Worm (Caenorhabditis elegans) whole organism, mixed stage, embryonic: Measurements from ENCODE around the gene lin-31.

Experiments used
- M03D4.4 ChIP-seq: sonication (generic microtip); optimal IDR thresholded peaks from 2 replicates; lab custom pipeline; 2017; ENCODE audit warnings: mild to moderate bottlenecking, missing genetic modification characterization, missing compliant biosample characterization
- blmp-1 ChIP-seq: fragments of 150-350 bp; optimal IDR thresholded peaks from 2 replicates; lab custom pipeline; 2014; ENCODE audit warnings: missing biosample characterization, missing genetic modification characterization
- ceh-39 ChIP-seq: fragments of 150-350 bp; optimal IDR thresholded peaks from 2 replicates; lab custom pipeline; 2014; ENCODE audit warnings: missing biosample characterization, missing genetic modification characterization
- ceh-43 ChIP-seq: fragments of 200-800 bp; sonication (Bioruptor generic); optimal IDR thresholded peaks from 2 replicates; lab custom pipeline; 2018; ENCODE audit warnings: mild to moderate bottlenecking, missing genetic modification characterization, moderate library complexity, missing compliant biosample characterization
- ces-1 ChIP-seq: fragments of 150-350 bp; optimal IDR thresholded peaks from 2 replicates; lab custom pipeline; 2014; ENCODE audit warnings: missing biosample characterization, missing genetic modification reagents, missing genetic modification characterization
- cnd-1 ChIP-seq: fragments of 200-800 bp; sonication (Bioruptor generic); optimal IDR thresholded peaks from 2 replicates; lab custom pipeline; 2018; ENCODE audit warnings: mild to moderate bottlenecking, missing genetic modification characterization, missing compliant biosample characterization
- elt-1 ChIP-seq: sonication (generic microtip); optimal IDR thresholded peaks from 2 replicates; lab custom pipeline; 2017; ENCODE audit warnings: missing genetic modification characterization, mild to moderate bottlenecking, missing compliant biosample characterization, antibody characterized with exemption, moderate library complexity, borderline replicate concordance; ENCODE audit not compliant: insufficient read depth
- elt-3 ChIP-seq: fragments of 150-350 bp; optimal IDR thresholded peaks from 2 replicates; lab custom pipeline; 2014; ENCODE audit warnings: missing biosample characterization, missing genetic modification characterization
- flh-1 ChIP-seq: fragments of 200-800 bp; sonication (Bioruptor generic); optimal IDR thresholded peaks from 2 replicates; lab custom pipeline; 2018; ENCODE audit warnings: mild to moderate bottlenecking, missing genetic modification characterization, moderate library complexity, missing compliant biosample characterization
- ham-2 ChIP-seq: fragments of 200-800 bp; sonication (Bioruptor generic); optimal IDR thresholded peaks from 2 replicates; lab custom pipeline; 2018; ENCODE audit warnings: mild to moderate bottlenecking, missing genetic modification characterization, missing compliant biosample characterization
- hlh-1 ChIP-seq: fragments of 150-350 bp; optimal IDR thresholded peaks from 2 replicates; lab custom pipeline; 2014; ENCODE audit warnings: missing biosample characterization, missing genetic modification reagents, missing genetic modification characterization
- lin-13 ChIP-seq: fragments of 150-350 bp; optimal IDR thresholded peaks from 2 replicates; lab custom pipeline; 2014; ENCODE audit warnings: missing biosample characterization, missing genetic modification characterization
- lin-32 ChIP-seq: fragments of 200-800 bp; sonication (Bioruptor generic); optimal IDR thresholded peaks from 2 replicates; lab custom pipeline; 2018; ENCODE audit warnings: mild to moderate bottlenecking, missing genetic modification characterization, missing compliant biosample characterization
- lsy-2 ChIP-seq: fragments of 150-350 bp; optimal IDR thresholded peaks from 2 replicates; lab custom pipeline; 2014; ENCODE audit warnings: missing biosample characterization, missing genetic modification characterization
- mab-5 ChIP-seq: fragments of 150-350 bp; optimal IDR thresholded peaks from 2 replicates; lab custom pipeline; 2014; ENCODE audit warnings: missing biosample characterization, missing genetic modification characterization
- mep-1 ChIP-seq: fragments of 150-350 bp; optimal IDR thresholded peaks from 2 replicates; lab custom pipeline; 2017; ENCODE audit warnings: missing biosample characterization, missing genetic modification reagents, missing genetic modification characterization, inconsistent platforms
- mls-2 ChIP-seq: sonication (generic microtip); optimal IDR thresholded peaks from 2 replicates; lab custom pipeline; 2016; ENCODE audit warnings: mild to moderate bottlenecking, missing genetic modification characterization, moderate library complexity, missing compliant biosample characterization
- nhr-2 ChIP-seq: fragments of 150-350 bp; optimal IDR thresholded peaks from 2 replicates; lab custom pipeline; 2014; ENCODE audit warnings: missing biosample characterization, missing genetic modification characterization
- nhr-237 ChIP-seq: fragments of 150-350 bp; optimal IDR thresholded peaks from 2 replicates; lab custom pipeline; 2014; ENCODE audit warnings: missing biosample characterization, missing genetic modification characterization
- pha-4 ChIP-seq: fragments of 150-350 bp; optimal IDR thresholded peaks from 2 replicates; lab custom pipeline; 2018; ENCODE audit warnings: missing biosample characterization, missing genetic modification reagents, missing genetic modification characterization
- snpc-4 ChIP-seq: fragments of 150-350 bp; optimal IDR thresholded peaks from 2 replicates; lab custom pipeline; 2014; ENCODE audit warnings: missing biosample characterization, missing genetic modification characterization
- sptf-1 ChIP-seq: sonication (generic microtip); optimal IDR thresholded peaks from 2 replicates; lab custom pipeline; 2017; ENCODE audit warnings: mild to moderate bottlenecking, missing genetic modification characterization, moderate library complexity, missing compliant biosample characterization
- unc-120 ChIP-seq: sonication (generic microtip); optimal IDR thresholded peaks from 2 replicates; lab custom pipeline; 2017; ENCODE audit warnings: missing genetic modification characterization, missing compliant biosample characterization; ENCODE audit not compliant: poor library complexity, severe bottlenecking
- unc-39 ChIP-seq: fragments of 150-350 bp; optimal IDR thresholded peaks from 2 replicates; lab custom pipeline; 2014; ENCODE audit warnings: missing biosample characterization, missing genetic modification characterization
- unc-62 ChIP-seq: fragments of 150-350 bp; optimal IDR thresholded peaks from 2 replicates; lab custom pipeline; 2014; ENCODE audit warnings: missing biosample characterization, missing genetic modification reagents, missing genetic modification characterization
- zip-8 ChIP-seq: fragments of 150-350 bp; optimal IDR thresholded peaks from 2 replicates; lab custom pipeline; 2014; ENCODE audit warnings: missing biosample characterization, missing genetic modification characterization

The lin-31 gene

ce11 chrII:3954018-3954417, 28.3 kb upstream of the lin-31 start:
- TF ChIP-seq nhr-2 (tag; lab: Kevin White, UChicago) (no peak), snpc-4 (tag; lab: Kevin White, UChicago) (no peak), M03D4.4 (tag; lab: Kevin White, UChicago) (no peak), zip-8 (tag; lab: Kevin White, UChicago) (no peak), sptf-1 (tag; lab: Kevin White, UChicago) (no peak), hlh-1 (tag; lab: Kevin White, UChicago) (no peak), pha-4 (tag; lab: Kevin White, UChicago) (no peak), mab-5 (tag; lab: Kevin White, UChicago) (no peak), nhr-237 (tag; lab: Kevin White, UChicago) (no peak)

- no peak for TF ChIP-seq ceh-39 (tag; lab: Kevin White, UChicago)
- no peak for TF ChIP-seq ham-2 (GFP tag; lab: Kevin White, UChicago)
- no peak for TF ChIP-seq unc-39 (tag; lab: Kevin White, UChicago)
- no peak for TF ChIP-seq sptf-1 (tag; lab: Kevin White, UChicago)
- TF ChIP-seq lsy-2 (tag; lab: Kevin White, UChicago), result no peak
- no peak for TF ChIP-seq elt-3 (tag; lab: Kevin White, UChicago)
- no peak for TF ChIP-seq mab-5 (tag; lab: Kevin White, UChicago)
- no peak for TF ChIP-seq elt-1 (tag; lab: Kevin White, UChicago)
- TF ChIP-seq M03D4.4 (tag; lab: Kevin White, UChicago), result no peak
- no peak for TF ChIP-seq snpc-4 (tag; lab: Kevin White, UChicago)
- TF ChIP-seq flh-1 (GFP tag; lab: Kevin White, UChicago), result no peak
- TF ChIP-seq ceh-43 (GFP tag; lab: Kevin White, UChicago), result no peak
- no peak for TF ChIP-seq ces-1 (GFP tag; lab: Kevin White, UChicago)
Observed at ce11 chrII:3954838-3955237, 27.5 kb upstream of the lin-31 start.

- TF ChIP-seq unc-62 (GFP tag; lab: Kevin White, UChicago) (no peak), ces-1 (GFP tag; lab: Kevin White, UChicago) (peak; percentile 35), ceh-39 (tag; lab: Kevin White, UChicago) (peak; percentile 31), unc-39 (tag; lab: Kevin White, UChicago) (no peak), snpc-4 (tag; lab: Kevin White, UChicago) (no peak), elt-3 (tag; lab: Kevin White, UChicago) (no peak)
Observed at ce11 chrII:3955938-3956337, 26.4 kb upstream of the lin-31 start.

ce11 chrII:3956744-3957143, 25.6 kb upstream of the lin-31 start:
- no peak for TF ChIP-seq nhr-237 (tag; lab: Kevin White, UChicago)
- TF ChIP-seq unc-120 (tag; lab: Kevin White, UChicago), result peak; percentile 54
- TF ChIP-seq mab-5 (tag; lab: Kevin White, UChicago), result peak; percentile 1
- peak; percentile 22 for TF ChIP-seq ces-1 (GFP tag; lab: Kevin White, UChicago)
- TF ChIP-seq pha-4 (tag; lab: Kevin White, UChicago), result no peak

ce11 chrII:3957455-3958212, 24.7 kb upstream of the lin-31 start:
- TF ChIP-seq cnd-1 (tag; lab: Kevin White, UChicago), result peak; percentile 80
- peak; percentile 15 for TF ChIP-seq mep-1 (tag; lab: Kevin White, UChicago)
- TF ChIP-seq ceh-43 (GFP tag; lab: Kevin White, UChicago), result peak; percentile 3
- TF ChIP-seq lin-13 (tag; lab: Kevin White, UChicago), result no peak
- peak; percentile 69 for TF ChIP-seq lin-32 (GFP tag; lab: Kevin White, UChicago)
- TF ChIP-seq snpc-4 (tag; lab: Kevin White, UChicago), result no peak
- TF ChIP-seq unc-62 (GFP tag; lab: Kevin White, UChicago), result peak; percentile 69
- peak; percentile 83 for TF ChIP-seq nhr-2 (tag; lab: Kevin White, UChicago)
- peak; percentile 9 for TF ChIP-seq mls-2 (tag; lab: Kevin White, UChicago)
- TF ChIP-seq ceh-39 (tag; lab: Kevin White, UChicago), result peak; percentile 64
- TF ChIP-seq elt-3 (tag; lab: Kevin White, UChicago), result no peak
- TF ChIP-seq blmp-1, result no peak
